Fruit fly (Drosophila melanogaster) whole organism, embryonic: ENCODE measurements around the gene dachs.

ENCODE experiments used
- B-H1 ChIP-seq: fragments of 200-800 bp; sonication (Bioruptor generic); IDR thresholded peaks from 3 replicates; pipeline ENCODE4 v1.3.6; 2022; ENCODE audit warnings: missing biosample characterization, missing genetic modification characterization
- CG10147 ChIP-seq: fragments of 200-800 bp; sonication (Bioruptor generic); optimal IDR thresholded peaks from 2 replicates; lab custom pipeline; 2019; ENCODE audit warnings: missing biosample characterization, mild to moderate bottlenecking, missing genetic modification characterization, moderate library complexity
- CG10209 ChIP-seq: fragments of 200-800 bp; sonication (Bioruptor generic); optimal IDR thresholded peaks from 3 replicates; lab custom pipeline; 2017; ENCODE audit warnings: missing biosample characterization, mild to moderate bottlenecking, missing genetic modification characterization, missing genetic modification reagents
- CG10462 ChIP-seq: fragments of 200-800 bp; sonication (Bioruptor generic); optimal IDR thresholded peaks from 2 replicates; lab custom pipeline; 2016; ENCODE audit warnings: missing biosample characterization, missing genetic modification characterization
- CG11695 ChIP-seq: fragments of 200-800 bp; sonication (Bioruptor generic); IDR thresholded peaks from 3 replicates; pipeline ENCODE4 v1.3.6; 2022; ENCODE audit warnings: missing biosample characterization, missing genetic modification characterization
- CG12236 ChIP-seq: fragments of 200-800 bp; sonication (Bioruptor generic); optimal IDR thresholded peaks from 2 replicates; lab custom pipeline; 2016; ENCODE audit warnings: missing biosample characterization, missing genetic modification characterization
- CG13123 ChIP-seq: fragments of 200-800 bp; sonication (Bioruptor generic); optimal IDR thresholded peaks from 2 replicates; lab custom pipeline; 2016; ENCODE audit warnings: missing biosample characterization, missing genetic modification characterization
- CG14710 ChIP-seq: fragments of 200-800 bp; sonication (Bioruptor generic); optimal IDR thresholded peaks from 3 replicates; lab custom pipeline; 2019; ENCODE audit warnings: missing biosample characterization, mild to moderate bottlenecking, missing genetic modification characterization, moderate library complexity
- CG1647 ChIP-seq: fragments of 200-800 bp; sonication (Bioruptor generic); optimal IDR thresholded peaks from 3 replicates; lab custom pipeline; 2016; ENCODE audit warnings: missing biosample characterization, missing genetic modification characterization
- CG16779 ChIP-seq: fragments of 200-800 bp; sonication (Bioruptor generic); IDR thresholded peaks from 2 replicates; pipeline ENCODE4 v1.3.6; 2022; ENCODE audit warnings: missing biosample characterization, missing genetic modification characterization
- CG17612 ChIP-seq: fragments of 200-800 bp; sonication (Bioruptor generic); IDR thresholded peaks from 2 replicates; pipeline ENCODE4 v1.3.6; 2022; ENCODE audit warnings: missing biosample characterization, missing genetic modification characterization
- CG17802 ChIP-seq: fragments of 200-800 bp; sonication (Bioruptor generic); optimal IDR thresholded peaks from 2 replicates; lab custom pipeline; 2018; ENCODE audit warnings: missing biosample characterization, mild to moderate bottlenecking, missing genetic modification characterization, moderate library complexity
- CG1792 ChIP-seq: fragments of 200-800 bp; sonication (Bioruptor generic); optimal IDR thresholded peaks from 2 replicates; lab custom pipeline; 2016; ENCODE audit warnings: missing biosample characterization, missing genetic modification characterization
- CG32532 ChIP-seq: fragments of 200-800 bp; sonication (Bioruptor generic); IDR thresholded peaks from 2 replicates; pipeline ENCODE4 v1.3.6; 2022; ENCODE audit warnings: missing biosample characterization, missing genetic modification characterization
- CG34376 ChIP-seq: fragments of 200-800 bp; sonication (Bioruptor generic); optimal IDR thresholded peaks from 2 replicates; lab custom pipeline; 2018; ENCODE audit warnings: missing biosample characterization, mild to moderate bottlenecking, missing genetic modification characterization
- CG5180 ChIP-seq: fragments of 200-800 bp; sonication (Bioruptor generic); optimal IDR thresholded peaks from 3 replicates; lab custom pipeline; 2017; ENCODE audit warnings: missing biosample characterization, missing genetic modification characterization, mild to moderate bottlenecking, moderate library complexity, missing genetic modification reagents
- CG7839 ChIP-seq: fragments of 200-800 bp; sonication (Bioruptor generic); optimal IDR thresholded peaks from 3 replicates; lab custom pipeline; 2018; ENCODE audit warnings: missing biosample characterization, mild to moderate bottlenecking, missing genetic modification characterization, moderate library complexity
- CG8924 ChIP-seq: fragments of 200-800 bp; optimal IDR thresholded peaks from 3 replicates; lab custom pipeline; 2019; ENCODE audit warnings: missing biosample characterization, mild to moderate bottlenecking, missing genetic modification characterization, moderate library complexity
- Dip3 ChIP-seq: fragments of 200-800 bp; sonication (Bioruptor generic); optimal IDR thresholded peaks from 3 replicates; lab custom pipeline; 2016; ENCODE audit warnings: missing biosample characterization, missing genetic modification characterization
- Doc2 ChIP-seq: fragments of 200-800 bp; sonication (Bioruptor generic); IDR thresholded peaks from 2 replicates; pipeline ENCODE4 v1.3.6; 2022; ENCODE audit warnings: missing biosample characterization, missing genetic modification characterization
- Hey ChIP-seq: fragments of 200-800 bp; sonication (Bioruptor generic); optimal IDR thresholded peaks from 3 replicates; lab custom pipeline; 2018; ENCODE audit warnings: missing biosample characterization, mild to moderate bottlenecking, missing genetic modification characterization
- HmgD ChIP-seq: fragments of 200-800 bp; sonication (Bioruptor generic); optimal IDR thresholded peaks from 3 replicates; lab custom pipeline; 2016; ENCODE audit warnings: missing biosample characterization, missing genetic modification characterization
- Kr ChIP-seq: fragments of 200-800 bp; sonication (Bioruptor generic); optimal IDR thresholded peaks from 2 replicates; lab custom pipeline; 2017; ENCODE audit warnings: missing biosample characterization, mild to moderate bottlenecking, missing genetic modification characterization
- Mes4 ChIP-seq: fragments of 200-800 bp; sonication (Bioruptor generic); optimal IDR thresholded peaks from 2 replicates; lab custom pipeline; 2016; ENCODE audit warnings: missing biosample characterization, missing genetic modification characterization
- NfI ChIP-seq: fragments of 200-800 bp; sonication (Bioruptor generic); optimal IDR thresholded peaks from 3 replicates; lab custom pipeline; 2018; ENCODE audit warnings: missing biosample characterization, mild to moderate bottlenecking, missing genetic modification characterization, moderate library complexity
- Sry-β ChIP-seq: fragments of 200-800 bp; sonication (Bioruptor generic); optimal IDR thresholded peaks from 2 replicates; lab custom pipeline; 2018; ENCODE audit warnings: missing biosample characterization, mild to moderate bottlenecking, missing genetic modification characterization, moderate library complexity
- btn ChIP-seq: fragments of 200-800 bp; sonication (Bioruptor generic); optimal IDR thresholded peaks from 2 replicates; lab custom pipeline; 2016; ENCODE audit warnings: missing biosample characterization, missing genetic modification characterization
- caup ChIP-seq: fragments of 200-800 bp; sonication (Bioruptor generic); optimal IDR thresholded peaks from 3 replicates; lab custom pipeline; 2017; ENCODE audit warnings: missing biosample characterization, mild to moderate bottlenecking, missing genetic modification characterization, moderate library complexity; ENCODE audit not compliant: severe bottlenecking
- danr ChIP-seq: fragments of 200-800 bp; sonication (Bioruptor generic); IDR thresholded peaks from 2 replicates; pipeline ENCODE4 v1.3.6; 2022; ENCODE audit warnings: missing biosample characterization, missing genetic modification characterization
- emc ChIP-seq: fragments of 200-800 bp; sonication (Bioruptor generic); optimal IDR thresholded peaks from 2 replicates; lab custom pipeline; 2016; ENCODE audit warnings: missing biosample characterization, missing genetic modification characterization
- ems ChIP-seq: fragments of 200-800 bp; sonication (Bioruptor generic); optimal IDR thresholded peaks from 3 replicates; lab custom pipeline; 2016; ENCODE audit warnings: missing biosample characterization, missing genetic modification characterization
- gem ChIP-seq: fragments of 200-800 bp; sonication (Bioruptor generic); optimal IDR thresholded peaks from 2 replicates; lab custom pipeline; 2019; ENCODE audit warnings: missing biosample characterization, mild to moderate bottlenecking, missing genetic modification characterization, moderate library complexity
- her ChIP-seq: fragments of 200-800 bp; sonication (Bioruptor generic); optimal IDR thresholded peaks from 2 replicates; lab custom pipeline; 2016; ENCODE audit warnings: missing biosample characterization, missing genetic modification characterization
- ind ChIP-seq: fragments of 200-800 bp; sonication (Bioruptor generic); optimal IDR thresholded peaks from 3 replicates; lab custom pipeline; 2016; ENCODE audit warnings: missing biosample characterization, missing genetic modification characterization
- jumu ChIP-seq: fragments of 200-800 bp; sonication (Bioruptor generic); optimal IDR thresholded peaks from 3 replicates; lab custom pipeline; 2016; ENCODE audit warnings: missing biosample characterization, missing genetic modification characterization
- ken ChIP-seq: fragments of 200-800 bp; sonication (Bioruptor generic); IDR thresholded peaks from 3 replicates; pipeline ENCODE4 v1.3.6; 2022; ENCODE audit warnings: missing biosample characterization, missing genetic modification characterization
- odd ChIP-seq: fragments of 200-800 bp; sonication (Bioruptor generic); optimal IDR thresholded peaks from 2 replicates; lab custom pipeline; 2017; ENCODE audit warnings: missing biosample characterization, mild to moderate bottlenecking, missing genetic modification characterization
- prd ChIP-seq, 3 experiments: fragments of >200 bp in 2 of 3; fragments of 200-800 bp in 1 of 3; sonication (Bioruptor generic) in 1 of 3; optimal IDR thresholded peaks in 2 of 3; IDR thresholded peaks in 1 of 3; 2 replicates in 2 of 3; 3 replicates in 1 of 3; pipeline versions ENCODE4 v1.3.6 to Lab custom; 2017 to 2022; ENCODE audit warnings: missing biosample characterization in 1 of 3, missing genetic modification characterization in 1 of 3
- sens-2 ChIP-seq: fragments of 200-800 bp; sonication (Bioruptor generic); IDR thresholded peaks from 2 replicates; pipeline ENCODE4 v1.3.6; 2022; ENCODE audit warnings: missing biosample characterization, missing genetic modification characterization
- shn ChIP-seq: fragments of 200-800 bp; sonication (Bioruptor generic); optimal IDR thresholded peaks from 3 replicates; lab custom pipeline; 2016; ENCODE audit warnings: missing biosample characterization, missing genetic modification characterization
- sna ChIP-seq: fragments of 200-800 bp; sonication (Bioruptor generic); IDR thresholded peaks from 2 replicates; pipeline ENCODE4 v1.3.6; 2022; ENCODE audit warnings: missing biosample characterization, missing genetic modification characterization; ENCODE audit not compliant: partially characterized antibody
- trem ChIP-seq: fragments of 200-800 bp; optimal IDR thresholded peaks from 3 replicates; lab custom pipeline; 2019; ENCODE audit warnings: missing biosample characterization, mild to moderate bottlenecking, missing genetic modification characterization, moderate library complexity
- tup ChIP-seq: fragments of 200-800 bp; sonication (Bioruptor generic); optimal IDR thresholded peaks from 2 replicates; lab custom pipeline; 2016; ENCODE audit warnings: missing biosample characterization, mild to moderate bottlenecking, missing genetic modification characterization, moderate library complexity
- unpg ChIP-seq: fragments of 200-800 bp; sonication (Bioruptor generic); optimal IDR thresholded peaks from 3 replicates; lab custom pipeline; 2018; ENCODE audit warnings: missing biosample characterization, mild to moderate bottlenecking, missing genetic modification characterization, moderate library complexity
- vfl ChIP-seq: fragments of 200-800 bp; sonication (Bioruptor generic); optimal IDR thresholded peaks from 2 replicates; lab custom pipeline; 2016; ENCODE audit warnings: missing biosample characterization, missing genetic modification characterization
- wek ChIP-seq: fragments of 200-800 bp; sonication (Bioruptor generic); optimal IDR thresholded peaks from 3 replicates; lab custom pipeline; 2018; ENCODE audit warnings: missing biosample characterization, mild to moderate bottlenecking, missing genetic modification characterization, moderate library complexity
- z ChIP-seq: fragments of 200-800 bp; sonication (Bioruptor generic); IDR thresholded peaks from 3 replicates; pipeline ENCODE4 v1.3.6; 2022; ENCODE audit warnings: missing biosample characterization, missing genetic modification characterization
- zf30C ChIP-seq: fragments of 200-800 bp; sonication (Bioruptor generic); optimal IDR thresholded peaks from 3 replicates; lab custom pipeline; 2018; ENCODE audit warnings: missing biosample characterization, mild to moderate bottlenecking, missing genetic modification characterization
- zfh1 ChIP-seq: fragments of 200-800 bp; sonication (Bioruptor generic); IDR thresholded peaks from 3 replicates; pipeline ENCODE4 v1.3.6; 2022; ENCODE audit warnings: missing biosample characterization, missing genetic modification characterization

dachs gene

dm6 chr2L:8534515-8535295, 68.1 kb downstream of the dachs start (continued):
- TF ChIP-seq CG7839 (tag; lab: Kevin White, UChicago) (peak; percentile 97), Mes4 (GFP tag; lab: Kevin White, UChicago) (peak; percentile 77), CG12236 (GFP tag; lab: Kevin White, UChicago) (peak; percentile 71), CG10462 (peak; percentile 92), zfh1 (peak; percentile 95), sna (GFP tag; lab: Robert Waterston, UW) (peak; percentile 65), CG16779 (peak; percentile 86), Kr (GFP tag; lab: Kevin White, UChicago) (no peak), ken (GFP tag; lab: Robert Waterston, UW) (peak; percentile 93), CG10147 (GFP tag; lab: Kevin White, UChicago) (peak; percentile 91), odd (GFP tag; lab: Kevin White, UChicago) (peak; percentile 91), gem (tag; lab: Kevin White, UChicago) (peak; percentile 98), vfl (GFP tag; lab: Kevin White, UChicago) (peak; percentile 75), Sry-β (peak; percentile 64), CG34376 (peak; percentile 88), Dip3 (peak; percentile 69), btn (GFP tag; lab: Kevin White, UChicago) (peak; percentile 30), sens-2 (GFP tag; lab: Robert Waterston, UW) (peak; percentile 88), wek (GFP tag; lab: Kevin White, UChicago) (peak; percentile 85), HmgD (no peak), NfI (peak; percentile 96), B-H1 (GFP tag; lab: Robert Waterston, UW) (peak; percentile 92), caup (GFP tag; lab: Kevin White, UChicago) (peak; percentile 67), CG17802 (tag; lab: Kevin White, UChicago) (peak; percentile 89), z (GFP tag; lab: Robert Waterston, UW) (peak; percentile 35; the same call in 1 of the 3 replicates), CG17612 (GFP tag; lab: Robert Waterston, UW) (peak; percentile 71), zf30C (GFP tag; lab: Kevin White, UChicago) (no peak), trem (tag; lab: Kevin White, UChicago) (peak; percentile 90), danr (GFP tag; lab: Robert Waterston, UW) (peak; percentile 94), CG5180 (GFP tag; lab: Kevin White, UChicago) (peak; percentile 91), Doc2 (GFP tag; lab: Robert Waterston, UW) (peak; percentile 76), CG10209 (peak; percentile 92), CG8924 (tag; lab: Kevin White, UChicago) (peak; percentile 94), CG32532 (GFP tag; lab: Robert Waterston, UW) (peak; percentile 75), CG1647 (GFP tag; lab: Kevin White, UChicago) (peak; percentile 78), shn (peak; percentile 66), jumu (peak; percentile 79), ems (GFP tag; lab: Kevin White, UChicago) (peak; percentile 90), CG1792 (GFP tag; lab: Kevin White, UChicago) (peak; percentile 40), Hey (tag; lab: Kevin White, UChicago) (peak; percentile 73), her (GFP tag; lab: Kevin White, UChicago) (peak; percentile 8), CG14710 (tag; lab: Kevin White, UChicago) (peak; percentile 89), ind (GFP tag; lab: Kevin White, UChicago) (peak; percentile 93), CG13123 (GFP tag; lab: Kevin White, UChicago) (peak; percentile 87), prd (optimal IDR thresholded peaks at IDR 0.05; lab: Kevin White, UChicago) (no peak), prd (GFP tag; IDR thresholded peaks at IDR 0.05; lab: Robert Waterston, UW) (peak; percentile 95), unpg (GFP tag; lab: Kevin White, UChicago) (peak; percentile 97), tup (peak; percentile 81), emc (peak; percentile 59), CG11695 (GFP tag; lab: Robert Waterston, UW) (peak; percentile 97)
